Fruit fly (Drosophila melanogaster) whole organism, embryonic: ENCODE results near the gene Ctr1A.

ENCODE experiments used
- Blimp-1 ChIP-seq: fragments of 200-800 bp; sonication (Bioruptor generic); optimal IDR thresholded peaks from 3 replicates; lab custom pipeline; 2018; ENCODE audit warnings: missing biosample characterization, missing genetic modification characterization, mild to moderate bottlenecking, moderate library complexity, missing genetic modification reagents
- CG10267 ChIP-seq: fragments of 200-800 bp; sonication (Bioruptor generic); optimal IDR thresholded peaks from 2 replicates; lab custom pipeline; 2018; ENCODE audit warnings: missing biosample characterization, mild to moderate bottlenecking, missing genetic modification characterization, moderate library complexity
- CG13123 ChIP-seq: fragments of 200-800 bp; sonication (Bioruptor generic); optimal IDR thresholded peaks from 2 replicates; lab custom pipeline; 2016; ENCODE audit warnings: missing biosample characterization, missing genetic modification characterization
- CG15601 ChIP-seq: fragments of 200-800 bp; sonication (Bioruptor generic); optimal IDR thresholded peaks from 3 replicates; lab custom pipeline; 2019; ENCODE audit warnings: missing biosample characterization, mild to moderate bottlenecking, missing genetic modification characterization, moderate library complexity
- CG1602 ChIP-seq: fragments of 200-800 bp; sonication (Bioruptor generic); optimal IDR thresholded peaks from 3 replicates; lab custom pipeline; 2016; ENCODE audit warnings: missing biosample characterization, missing genetic modification characterization
- CG2712 ChIP-seq: fragments of 200-800 bp; optimal IDR thresholded peaks from 3 replicates; lab custom pipeline; 2019; ENCODE audit warnings: missing biosample characterization, mild to moderate bottlenecking, missing genetic modification characterization, moderate library complexity
- CG34376 ChIP-seq: fragments of 200-800 bp; sonication (Bioruptor generic); optimal IDR thresholded peaks from 2 replicates; lab custom pipeline; 2018; ENCODE audit warnings: missing biosample characterization, mild to moderate bottlenecking, missing genetic modification characterization
- CG3838 ChIP-seq: fragments of 200-800 bp; sonication (Bioruptor generic); optimal IDR thresholded peaks from 3 replicates; lab custom pipeline; 2016; ENCODE audit warnings: missing biosample characterization, missing genetic modification characterization
- CG4328 ChIP-seq: fragments of 200-800 bp; sonication (Bioruptor generic); optimal IDR thresholded peaks from 3 replicates; lab custom pipeline; 2017; ENCODE audit warnings: missing biosample characterization, missing genetic modification reagents, missing genetic modification characterization
- CG6765 ChIP-seq: fragments of 200-800 bp; sonication (Bioruptor generic); optimal IDR thresholded peaks from 3 replicates; lab custom pipeline; 2017; ENCODE audit warnings: missing biosample characterization, mild to moderate bottlenecking, missing genetic modification characterization
- CG6791 ChIP-seq: fragments of 200-800 bp; sonication (Bioruptor generic); IDR thresholded peaks from 3 replicates; pipeline ENCODE4 v1.3.6; 2022; ENCODE audit warnings: missing biosample characterization, missing genetic modification characterization; ENCODE audit not compliant: partially characterized antibody
- CG6854 ChIP-seq: fragments of 200-800 bp; sonication (Bioruptor generic); optimal IDR thresholded peaks from 3 replicates; lab custom pipeline; 2017; ENCODE audit warnings: missing biosample characterization, mild to moderate bottlenecking, missing genetic modification characterization
- CG7963 ChIP-seq: fragments of 200-800 bp; sonication (Bioruptor generic); IDR thresholded peaks from 3 replicates; pipeline ENCODE4 v1.3.6; 2022; ENCODE audit warnings: missing biosample characterization, missing genetic modification characterization; ENCODE audit not compliant: partially characterized antibody
- CG8281 ChIP-seq: fragments of 200-800 bp; sonication (Bioruptor generic); optimal IDR thresholded peaks from 2 replicates; lab custom pipeline; 2018; ENCODE audit warnings: missing biosample characterization, mild to moderate bottlenecking, missing genetic modification characterization, moderate library complexity
- CG8290 ChIP-seq, 3 experiments: fragments of 200-800 bp; sonication (Bioruptor generic); optimal IDR thresholded peaks; 2 replicates each; lab custom pipeline; 2016 to 2019; ENCODE audit warnings: missing biosample characterization in 3 of 3, missing genetic modification characterization in 3 of 3, mild to moderate bottlenecking in 2 of 3, moderate library complexity in 1 of 3
- CG9437 ChIP-seq: fragments of 200-800 bp; sonication (Bioruptor generic); optimal IDR thresholded peaks from 2 replicates; lab custom pipeline; 2018; ENCODE audit warnings: missing biosample characterization, mild to moderate bottlenecking, missing genetic modification characterization
- CG9932 ChIP-seq: fragments of 200-800 bp; sonication (Bioruptor generic); IDR thresholded peaks from 2 replicates; pipeline ENCODE4 v1.3.6; 2022; ENCODE audit warnings: missing biosample characterization, missing genetic modification characterization
- Chrac-16 ChIP-seq: fragments of 200-800 bp; sonication (Bioruptor generic); optimal IDR thresholded peaks from 3 replicates; lab custom pipeline; 2016; ENCODE audit warnings: missing biosample characterization, missing genetic modification characterization
- Dip3 ChIP-seq: fragments of 200-800 bp; sonication (Bioruptor generic); optimal IDR thresholded peaks from 3 replicates; lab custom pipeline; 2016; ENCODE audit warnings: missing biosample characterization, missing genetic modification characterization
- ERR ChIP-seq: fragments of 200-800 bp; sonication (Bioruptor generic); optimal IDR thresholded peaks from 2 replicates; lab custom pipeline; 2016; ENCODE audit warnings: missing biosample characterization, missing genetic modification characterization
- Hmx ChIP-seq: fragments of 200-800 bp; sonication (Bioruptor generic); optimal IDR thresholded peaks from 2 replicates; lab custom pipeline; 2016; ENCODE audit warnings: missing biosample characterization, missing genetic modification characterization
- Hr78 ChIP-seq, 2 experiments: fragments of 200-800 bp in 1 of 2; fragments of >200 bp in 1 of 2; sonication (Bioruptor generic) in 1 of 2; optimal IDR thresholded peaks; 2 replicates each; lab custom pipeline; 2017 to 2019; ENCODE audit warnings: missing biosample characterization in 2 of 2, missing genetic modification characterization in 2 of 2, mild to moderate bottlenecking in 1 of 2, moderate library complexity in 1 of 2
- Sin3A ChIP-seq: fragments of >200 bp; optimal IDR thresholded peaks from 2 replicates; lab custom pipeline; 2018
- Stat92E ChIP-seq, 3 experiments: fragments of >200 bp in 2 of 3; fragments of 200-800 bp in 1 of 3; sonication (Bioruptor generic) in 1 of 3; optimal IDR thresholded peaks; 2 replicates each; lab custom pipeline; 2017 to 2019; ENCODE audit warnings: missing biosample characterization in 3 of 3, missing genetic modification characterization in 3 of 3, mild to moderate bottlenecking in 1 of 3, moderate library complexity in 1 of 3
- Trl ChIP-seq, 3 experiments: fragments of >200 bp in 2 of 3; fragments of 200-800 bp in 1 of 3; sonication (Bioruptor generic) in 1 of 3; optimal IDR thresholded peaks; 2 replicates in 1 of 3; 3 replicates in 2 of 3; lab custom pipeline; 2016 to 2017; ENCODE audit warnings: missing biosample characterization in 1 of 3, missing genetic modification characterization in 1 of 3
- Xbp1 ChIP-seq: fragments of 200-800 bp; sonication (Bioruptor generic); optimal IDR thresholded peaks from 3 replicates; lab custom pipeline; 2016; ENCODE audit warnings: missing biosample characterization, mild to moderate bottlenecking, missing genetic modification characterization
- ab ChIP-seq: fragments of 200-800 bp; sonication (Bioruptor generic); optimal IDR thresholded peaks from 2 replicates; lab custom pipeline; 2016; ENCODE audit warnings: missing biosample characterization, missing genetic modification characterization
- ato ChIP-seq: fragments of 200-800 bp; sonication (Bioruptor generic); IDR thresholded peaks from 2 replicates; pipeline ENCODE4 v1.3.6; 2022; ENCODE audit warnings: missing biosample characterization, missing genetic modification characterization; ENCODE audit not compliant: partially characterized antibody
- bsh ChIP-seq, 2 experiments: fragments of 200-800 bp; sonication (Bioruptor generic); optimal IDR thresholded peaks; 2 replicates each; lab custom pipeline; 2017 to 2018; ENCODE audit warnings: mild to moderate bottlenecking in 2 of 2, missing biosample characterization in 2 of 2, missing genetic modification characterization in 2 of 2, moderate library complexity in 1 of 2
- croc ChIP-seq: fragments of 200-800 bp; sonication (Bioruptor generic); conservative IDR thresholded peaks from 3 replicates; pipeline ENCODE4 v1.3.6; 2022; ENCODE audit warnings: missing biosample characterization, missing genetic modification characterization
- dan ChIP-seq: fragments of 200-800 bp; sonication (Bioruptor generic); IDR thresholded peaks from 2 replicates; pipeline ENCODE4 v1.3.6; 2022; ENCODE audit warnings: missing biosample characterization, missing genetic modification characterization
- dpn ChIP-seq, 2 experiments: fragments of 200-800 bp; sonication (Bioruptor generic); optimal IDR thresholded peaks; 3 replicates each; lab custom pipeline; 2016; ENCODE audit warnings: missing biosample characterization in 2 of 2, missing genetic modification characterization in 2 of 2
- eyg ChIP-seq: fragments of 200-800 bp; sonication (Bioruptor generic); optimal IDR thresholded peaks from 3 replicates; lab custom pipeline; 2016; ENCODE audit warnings: missing biosample characterization, missing genetic modification characterization
- gce ChIP-seq: fragments of 200-800 bp; sonication (Bioruptor generic); IDR thresholded peaks from 3 replicates; pipeline ENCODE4 v1.3.6; 2022; ENCODE audit warnings: missing biosample characterization, missing genetic modification characterization
- gem ChIP-seq: fragments of 200-800 bp; sonication (Bioruptor generic); optimal IDR thresholded peaks from 2 replicates; lab custom pipeline; 2019; ENCODE audit warnings: missing biosample characterization, mild to moderate bottlenecking, missing genetic modification characterization, moderate library complexity
- gro ChIP-seq: fragments of 200-800 bp; sonication (Bioruptor generic); optimal IDR thresholded peaks from 2 replicates; lab custom pipeline; 2016; ENCODE audit warnings: missing biosample characterization, missing genetic modification characterization
- inv ChIP-seq: fragments of 200-800 bp; sonication (Bioruptor generic); IDR thresholded peaks from 2 replicates; pipeline ENCODE4 v1.3.6; 2022; ENCODE audit warnings: missing biosample characterization, missing genetic modification characterization; ENCODE audit not compliant: partially characterized antibody
- jumu ChIP-seq: fragments of 200-800 bp; sonication (Bioruptor generic); optimal IDR thresholded peaks from 3 replicates; lab custom pipeline; 2016; ENCODE audit warnings: missing biosample characterization, missing genetic modification characterization
- ken ChIP-seq: fragments of 200-800 bp; sonication (Bioruptor generic); IDR thresholded peaks from 3 replicates; pipeline ENCODE4 v1.3.6; 2022; ENCODE audit warnings: missing biosample characterization, missing genetic modification characterization
- lilli ChIP-seq: fragments of 200-800 bp; sonication (Bioruptor generic); optimal IDR thresholded peaks from 3 replicates; lab custom pipeline; 2016; ENCODE audit warnings: missing biosample characterization, missing genetic modification characterization
- mam ChIP-seq: fragments of 200-800 bp; sonication (Bioruptor generic); optimal IDR thresholded peaks from 3 replicates; lab custom pipeline; 2016; ENCODE audit warnings: missing biosample characterization, missing genetic modification characterization
- mld ChIP-seq: fragments of 200-800 bp; sonication (Bioruptor generic); IDR thresholded peaks from 3 replicates; pipeline ENCODE4 v1.3.6; 2022; ENCODE audit warnings: missing biosample characterization, missing genetic modification characterization; ENCODE audit not compliant: partially characterized antibody
- p53 ChIP-seq: fragments of 200-800 bp; sonication (Bioruptor generic); optimal IDR thresholded peaks from 2 replicates; lab custom pipeline; 2016; ENCODE audit warnings: missing biosample characterization, missing genetic modification characterization
- rib ChIP-seq: fragments of 200-800 bp; sonication (Bioruptor generic); IDR thresholded peaks from 2 replicates; pipeline ENCODE4 v1.3.6; 2022; ENCODE audit warnings: missing biosample characterization, missing genetic modification characterization
- ro ChIP-seq: fragments of 200-800 bp; sonication (Bioruptor generic); IDR thresholded peaks from 2 replicates; pipeline ENCODE4 v1.3.6; 2022; ENCODE audit warnings: missing biosample characterization, missing genetic modification characterization
- schlank ChIP-seq: fragments of 200-800 bp; sonication (Bioruptor generic); optimal IDR thresholded peaks from 2 replicates; lab custom pipeline; 2018; ENCODE audit warnings: missing biosample characterization, mild to moderate bottlenecking, missing genetic modification characterization
- tna ChIP-seq: fragments of 200-800 bp; sonication (Bioruptor generic); IDR thresholded peaks from 2 replicates; pipeline ENCODE4 v1.3.6; 2022; ENCODE audit warnings: missing biosample characterization, missing genetic modification characterization; ENCODE audit not compliant: partially characterized antibody
- unc-4 ChIP-seq: fragments of 200-800 bp; sonication (Bioruptor generic); IDR thresholded peaks from 2 replicates; pipeline ENCODE4 v1.3.6; 2022; ENCODE audit warnings: missing biosample characterization, missing genetic modification characterization; ENCODE audit not compliant: partially characterized antibody

The Ctr1A gene

DNA sequence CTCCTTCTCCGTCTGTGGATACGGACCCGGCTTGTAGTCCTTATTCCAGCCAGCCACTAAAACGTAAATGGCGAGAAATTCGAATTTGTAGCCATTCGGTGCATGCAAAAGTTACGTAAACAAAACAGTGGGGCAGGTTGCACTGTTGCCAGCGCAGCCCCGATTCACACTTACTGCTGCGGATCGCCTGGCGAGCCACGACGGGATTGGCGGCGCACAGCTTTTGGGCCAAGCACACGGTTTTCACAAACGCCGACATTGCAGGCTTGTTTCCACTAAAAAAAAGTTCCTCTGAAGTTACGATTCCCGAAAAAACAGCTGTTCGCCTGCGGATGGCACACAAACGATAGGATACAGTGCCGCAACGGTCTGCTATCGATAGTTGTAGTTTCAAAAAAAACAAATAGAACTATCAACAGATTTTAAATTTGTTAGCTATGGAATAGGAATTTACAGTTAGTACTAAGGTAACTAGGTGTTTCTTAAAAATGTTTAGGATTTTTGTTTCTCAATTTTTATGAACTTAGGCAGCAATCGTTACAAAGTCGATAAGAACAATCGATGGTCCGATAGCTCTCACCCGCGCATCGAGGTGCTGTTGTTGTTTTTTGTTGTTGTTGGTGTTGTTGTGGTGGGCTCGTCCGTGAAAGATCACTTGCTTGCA lies 16.5 kb downstream of the Ctr1A start, which contains the start of gene Fum1 (continued):
- no peak for TF ChIP-seq croc (GFP tag; lab: Robert Waterston, UW)
- no peak for TF ChIP-seq ERR (GFP tag; lab: Kevin White, UChicago)
- no peak for TF ChIP-seq CG8281 (tag; lab: Kevin White, UChicago)
- TF ChIP-seq Stat92E (GFP tag; optimal IDR thresholded peaks at IDR 0.05; lab: Kevin White, UChicago): peak in 1 of 3 experiments; percentile 57
- no peak for TF ChIP-seq ken (GFP tag; lab: Robert Waterston, UW)
- TF ChIP-seq inv (GFP tag; lab: Robert Waterston, UW): peak; percentile 78
- no peak for TF ChIP-seq bsh (GFP tag; optimal IDR thresholded peaks at IDR 0.05; lab: Kevin White, UChicago)
- no peak for TF ChIP-seq ab (GFP tag; lab: Kevin White, UChicago)
- no peak for TF ChIP-seq CG6765 (GFP tag; lab: Kevin White, UChicago)
- TF ChIP-seq schlank (tag; lab: Kevin White, UChicago): no peak
- no peak for TF ChIP-seq Hr78 (GFP tag; optimal IDR thresholded peaks at IDR 0.05; lab: Kevin White, UChicago)
- peak; percentile 13 for TF ChIP-seq Chrac-16 (GFP tag; lab: Kevin White, UChicago)
- TF ChIP-seq CG8290 (GFP tag; optimal IDR thresholded peaks at IDR 0.05; lab: Kevin White, UChicago): peak; percentile 36
- TF ChIP-seq CG8290 (tag; optimal IDR thresholded peaks at IDR 0.05; lab: Kevin White, UChicago): no peak
- TF ChIP-seq Xbp1 (GFP tag; lab: Kevin White, UChicago): peak; percentile 11
- no peak for TF ChIP-seq CG13123
- TF ChIP-seq CG10267 (tag; lab: Kevin White, UChicago): peak; percentile 44
- peak; percentile 59; the same call in 2 of the 3 replicates for TF ChIP-seq CG7963 (GFP tag; lab: Robert Waterston, UW)
- TF ChIP-seq mam: peak; percentile 23
- TF ChIP-seq ro (GFP tag; lab: Robert Waterston, UW): no peak
- TF ChIP-seq eyg (GFP tag; lab: Kevin White, UChicago): no peak
- peak; percentile 41 for TF ChIP-seq lilli (GFP tag; lab: Kevin White, UChicago)
- TF ChIP-seq gem: no peak
- no peak for TF ChIP-seq Trl (optimal IDR thresholded peaks at IDR 0.05; lab: Kevin White, UChicago)
- TF ChIP-seq Trl (GFP tag; optimal IDR thresholded peaks at IDR 0.05; lab: Kevin White, UChicago): peak; percentile 10
- peak; percentile 57; the same call in 1 of the 2 replicates for TF ChIP-seq ato
- TF ChIP-seq dan: no peak
- no peak for TF ChIP-seq CG15601 (tag; lab: Kevin White, UChicago)
- TF ChIP-seq Blimp-1: no peak
- peak; percentile 10 for TF ChIP-seq jumu
- TF ChIP-seq tna (GFP tag; lab: Robert Waterston, UW): peak; percentile 69
- TF ChIP-seq gce (GFP tag; lab: Robert Waterston, UW): no peak
- TF ChIP-seq CG3838 (GFP tag; lab: Kevin White, UChicago): no peak
- no peak; the same call in 2 of the 3 replicates for TF ChIP-seq mld (GFP tag; lab: Robert Waterston, UW)
- peak; percentile 60 for TF ChIP-seq CG9437 (GFP tag; lab: Kevin White, UChicago)
- TF ChIP-seq Sin3A (lab: Kevin White, UChicago): peak; percentile 91
- TF ChIP-seq CG1602: no peak
- peak in 1 of 2 experiments; percentile 6 for TF ChIP-seq dpn (GFP tag; optimal IDR thresholded peaks at IDR 0.05; lab: Kevin White, UChicago)
- peak; percentile 37; the same call in 1 of the 2 replicates for TF ChIP-seq CG9932
- no peak for TF ChIP-seq Dip3 (GFP tag; lab: Kevin White, UChicago)
- peak; percentile 43 for TF ChIP-seq CG2712 (tag; lab: Kevin White, UChicago)
- peak; percentile 40 for TF ChIP-seq CG34376 (GFP tag; lab: Kevin White, UChicago)
- TF ChIP-seq p53 (GFP tag; lab: Kevin White, UChicago): no peak
- TF ChIP-seq Hmx (GFP tag; lab: Kevin White, UChicago): no peak
- peak; percentile 94 for TF ChIP-seq unc-4
- TF ChIP-seq rib: no peak
- TF ChIP-seq CG6791 (GFP tag; lab: Robert Waterston, UW): peak; percentile 78
- peak; percentile 53 for TF ChIP-seq gro (GFP tag; lab: Kevin White, UChicago)
- TF ChIP-seq CG4328: no peak
- TF ChIP-seq CG6854 (GFP tag; lab: Kevin White, UChicago): no peak
